Worm (Caenorhabditis elegans): ENCODE data around the gene hoe-1.

The hoe-1 gene

ce11 chrIV:4744167-4744566 lies at the start of gene hoe-1:
TSS of gene hoe-1 (minus strand) at chrIV:4744267.
- TF ChIP-seq dao-5 (tag; optimal IDR thresholded peaks at IDR 0.05) (no peak), W03F9.2 (tag; optimal IDR thresholded peaks at IDR 0.05) (no peak)

- TF ChIP-seq him-1 (tag; optimal IDR thresholded peaks at IDR 0.05) (no peak), W03F9.2 (tag; optimal IDR thresholded peaks at IDR 0.05) (no peak), dao-5 (tag; optimal IDR thresholded peaks at IDR 0.05) (no peak)
Observed at ce11 chrIV:4789445-4789844, 45.4 kb upstream of the hoe-1 start, which contains the start of gene R11E3.1. TSS of gene R11E3.1 (plus strand) at chrIV:4789745.

- no peak for TF ChIP-seq W03F9.2 (tag; optimal IDR thresholded peaks at IDR 0.05)
- no peak for TF ChIP-seq him-1 (tag; optimal IDR thresholded peaks at IDR 0.05)
- no peak for TF ChIP-seq dao-5 (tag; optimal IDR thresholded peaks at IDR 0.05)
Observed at ce11 chrIV:4788332-4788731, 44.3 kb upstream of the hoe-1 start, which contains the start of gene nhr-104. TSS of gene nhr-104 (minus strand) at chrIV:4788692.

ce11 chrIV:4781123-4781522 lies 37.1 kb upstream of the hoe-1 start:
- TF ChIP-seq him-1 (tag; optimal IDR thresholded peaks at IDR 0.05) (no peak), W03F9.2 (tag; optimal IDR thresholded peaks at IDR 0.05) (no peak), dao-5 (tag; optimal IDR thresholded peaks at IDR 0.05) (no peak)

ce11 chrIV:4780129-4780528 lies 36.1 kb upstream of the hoe-1 start, which contains the start of gene set-15:
TSS of gene set-15 (minus strand) at chrIV:4780229.
- TF ChIP-seq dao-5 (tag; optimal IDR thresholded peaks at IDR 0.05) (no peak), him-1 (tag; optimal IDR thresholded peaks at IDR 0.05) (no peak), W03F9.2 (tag; optimal IDR thresholded peaks at IDR 0.05) (no peak)

ce11 chrIV:4776501-4776900 lies 32.4 kb upstream of the hoe-1 start:
- TF ChIP-seq him-1 (tag; optimal IDR thresholded peaks at IDR 0.05): no peak
- no peak for TF ChIP-seq dao-5 (tag; optimal IDR thresholded peaks at IDR 0.05)
- TF ChIP-seq W03F9.2 (tag; optimal IDR thresholded peaks at IDR 0.05): no peak

ce11 chrIV:4776001-4776400 lies 31.9 kb upstream of the hoe-1 start, which contains the start of gene R11E3.19:
TSS of gene R11E3.19 (minus strand) at chrIV:4776101.
- no peak for TF ChIP-seq W03F9.2 (tag; optimal IDR thresholded peaks at IDR 0.05)
- no peak for TF ChIP-seq dao-5 (tag; optimal IDR thresholded peaks at IDR 0.05)
- TF ChIP-seq him-1 (tag; optimal IDR thresholded peaks at IDR 0.05): no peak

ce11 chrIV:4771792-4772191 lies 27.7 kb upstream of the hoe-1 start, which contains the start of gene R11E3.2:
TSS of gene R11E3.2 (plus strand) at chrIV:4772092.
- TF ChIP-seq W03F9.2 (tag; optimal IDR thresholded peaks at IDR 0.05) (no peak), him-1 (tag; optimal IDR thresholded peaks at IDR 0.05) (no peak), dao-5 (tag; optimal IDR thresholded peaks at IDR 0.05) (no peak)

- TF ChIP-seq W03F9.2 (tag; optimal IDR thresholded peaks at IDR 0.05) (no peak), him-1 (tag; optimal IDR thresholded peaks at IDR 0.05) (no peak)
Observed at ce11 chrIV:4764422-4764821, 20.4 kb upstream of the hoe-1 start, which contains the start of gene npp-26. TSS of gene npp-26 (plus strand) at chrIV:4764722.

ce11 chrIV:4763844-4764243 lies 19.8 kb upstream of the hoe-1 start, which contains the start of gene Y17G9B.2:
TSS of gene Y17G9B.2 (plus strand) at chrIV:4764144.
- TF ChIP-seq dao-5 (tag; optimal IDR thresholded peaks at IDR 0.05): no peak
- no peak for TF ChIP-seq him-1 (tag; optimal IDR thresholded peaks at IDR 0.05)
- TF ChIP-seq W03F9.2 (tag; optimal IDR thresholded peaks at IDR 0.05): no peak

ce11 chrIV:4760378-4761084 lies 16.5 kb upstream of the hoe-1 start, which contains the start of the genes memi-1 and cyp-31A3:
TSS of gene memi-1 (minus strand) at chrIV:4760428.
TSS of gene cyp-31A3 (plus strand) at chrIV:4761049.
- TF ChIP-seq W03F9.2 (tag; optimal IDR thresholded peaks at IDR 0.05): no peak
- no peak for TF ChIP-seq dao-5 (tag; optimal IDR thresholded peaks at IDR 0.05)
- TF ChIP-seq him-1 (tag; optimal IDR thresholded peaks at IDR 0.05): no peak

- TF ChIP-seq him-1 (tag; optimal IDR thresholded peaks at IDR 0.05): no peak
- no peak for TF ChIP-seq W03F9.2 (tag; optimal IDR thresholded peaks at IDR 0.05)
- no peak for TF ChIP-seq dao-5 (tag; optimal IDR thresholded peaks at IDR 0.05)
Observed at ce11 chrIV:4758659-4759058, 14.6 kb upstream of the hoe-1 start, which contains the start of gene Y17G9B.8. TSS of gene Y17G9B.8 (minus strand) at chrIV:4758840.

ce11 chrIV:4755929-4756655 lies 12.0 kb upstream of the hoe-1 start, which contains the start of the genes fbxb-77 and Y17G9B.11:
TSS of gene fbxb-77 (minus strand) at chrIV:4756157.
TSS of gene Y17G9B.11 (plus strand) at chrIV:4756605.
- TF ChIP-seq W03F9.2 (tag; optimal IDR thresholded peaks at IDR 0.05) (no peak), dao-5 (tag; optimal IDR thresholded peaks at IDR 0.05) (no peak), him-1 (tag; optimal IDR thresholded peaks at IDR 0.05) (no peak)

ce11 chrIV:4751814-4752213 lies 7.7 kb upstream of the hoe-1 start, which contains the start of gene Y17G9B.4:
TSS of gene Y17G9B.4 (plus strand) at chrIV:4752119.
- TF ChIP-seq him-1 (tag; optimal IDR thresholded peaks at IDR 0.05) (no peak), dao-5 (tag; optimal IDR thresholded peaks at IDR 0.05) (no peak), W03F9.2 (tag; optimal IDR thresholded peaks at IDR 0.05) (no peak)

All from whole organism, L4/young adult.